Worm (Caenorhabditis elegans): ENCODE results near the gene E03H12.7.

- TF ChIP-seq nhr-11 (tag; optimal IDR thresholded peaks at IDR 0.05) = no peak
- TF ChIP-seq ztf-4 (tag; optimal IDR thresholded peaks at IDR 0.05) = no peak
- no peak for TF ChIP-seq tbx-2 (tag; optimal IDR thresholded peaks at IDR 0.05)
- TF ChIP-seq R02D3.7 (tag; optimal IDR thresholded peaks at IDR 0.05) = no peak
- no peak for TF ChIP-seq ceh-16 (tag; optimal IDR thresholded peaks at IDR 0.05)
- no peak for TF ChIP-seq ama-1 (optimal IDR thresholded peaks at IDR 0.05)
- no peak for TF ChIP-seq nfya-1 (tag; optimal IDR thresholded peaks at IDR 0.05; ENCODE audit: insufficient read depth)
Observed at ce11 chrIV:5037489-5037888, 49.1 kb upstream of the E03H12.7 start, which contains the start of gene C09B9.1.
